Worm (Caenorhabditis elegans): ENCODE results near the gene T24C2.5.

- TF ChIP-seq ceh-14 (tag; optimal IDR thresholded peaks at IDR 0.05) (no peak), syd-9 (tag; optimal IDR thresholded peaks at IDR 0.05) (no peak), zip-5 (tag; optimal IDR thresholded peaks at IDR 0.05) (no peak)
Observed at ce11 chrX:14495785-14496184, 38.4 kb upstream of the T24C2.5 start, which contains the start of gene ztf-14.
